Fruit fly (Drosophila melanogaster) whole organism, adult: ENCODE data around the gene mRpL14.

Experiments used
- CG11617 ChIP-seq: fragments of 200-800 bp; sonication (Bioruptor generic); optimal IDR thresholded peaks from 2 replicates; lab custom pipeline; 2017; ENCODE audit warnings: mild to moderate bottlenecking, missing biosample characterization, missing genetic modification reagents, missing genetic modification characterization
- CG12768 ChIP-seq: fragments of 200-800 bp; sonication (Bioruptor generic); optimal IDR thresholded peaks from 2 replicates; lab custom pipeline; 2017; ENCODE audit warnings: missing biosample characterization, missing genetic modification characterization, mild to moderate bottlenecking, moderate library complexity, missing genetic modification reagents
- CG14711 ChIP-seq: fragments of 200-800 bp; sonication (Bioruptor generic); optimal IDR thresholded peaks from 2 replicates; lab custom pipeline; 2018; ENCODE audit warnings: missing biosample characterization, mild to moderate bottlenecking, missing genetic modification characterization, moderate library complexity
- CG1620 ChIP-seq: fragments of 200-800 bp; sonication (Bioruptor generic); optimal IDR thresholded peaks from 2 replicates; lab custom pipeline; 2016; ENCODE audit warnings: missing biosample characterization, missing genetic modification characterization
- CG33017 ChIP-seq: fragments of 200-800 bp; sonication (Bioruptor generic); optimal IDR thresholded peaks from 2 replicates; lab custom pipeline; 2018; ENCODE audit warnings: missing biosample characterization, mild to moderate bottlenecking, missing genetic modification characterization, moderate library complexity
- CG5204 ChIP-seq: fragments of 200-800 bp; sonication (Bioruptor generic); optimal IDR thresholded peaks from 2 replicates; lab custom pipeline; 2016; ENCODE audit warnings: missing biosample characterization, missing genetic modification characterization
- CG7045 ChIP-seq: fragments of 200-800 bp; sonication (Bioruptor generic); optimal IDR thresholded peaks from 2 replicates; lab custom pipeline; 2017; ENCODE audit warnings: missing biosample characterization, mild to moderate bottlenecking, missing genetic modification characterization
- CG7101 ChIP-seq: fragments of 200-800 bp; sonication (Bioruptor generic); optimal IDR thresholded peaks from 2 replicates; lab custom pipeline; 2018; ENCODE audit warnings: missing biosample characterization, mild to moderate bottlenecking, missing genetic modification characterization, moderate library complexity
- Clk ChIP-seq: fragments of 200-800 bp; sonication (Bioruptor generic); optimal IDR thresholded peaks from 2 replicates; lab custom pipeline; 2017; ENCODE audit warnings: missing biosample characterization, missing genetic modification characterization
- Crg-1 ChIP-seq: fragments of 200-800 bp; sonication (Bioruptor generic); optimal IDR thresholded peaks from 2 replicates; lab custom pipeline; 2016; ENCODE audit warnings: missing biosample characterization, missing genetic modification characterization
- Hr96 ChIP-seq: fragments of 200-800 bp; sonication (Bioruptor generic); optimal IDR thresholded peaks from 2 replicates; lab custom pipeline; 2016; ENCODE audit warnings: missing biosample characterization, missing genetic modification characterization
- Mnt ChIP-seq: fragments of 200-800 bp; sonication (Bioruptor generic); optimal IDR thresholded peaks from 2 replicates; lab custom pipeline; 2016; ENCODE audit warnings: missing biosample characterization, mild to moderate bottlenecking, missing genetic modification characterization
- bab1 ChIP-seq: fragments of 200-800 bp; sonication (Bioruptor generic); optimal IDR thresholded peaks from 3 replicates; lab custom pipeline; 2019; ENCODE audit warnings: missing biosample characterization, mild to moderate bottlenecking, missing genetic modification characterization, moderate library complexity
- cic ChIP-seq: fragments of 200-800 bp; sonication (Bioruptor generic); optimal IDR thresholded peaks from 2 replicates; lab custom pipeline; 2017; ENCODE audit warnings: missing biosample characterization, mild to moderate bottlenecking, missing genetic modification characterization, moderate library complexity
- cnc ChIP-seq, 2 experiments: fragments of >200 bp; optimal IDR thresholded peaks; 2 replicates each; lab custom pipeline; 2017
- kay ChIP-seq: fragments of 200-800 bp; sonication (Bioruptor generic); peaks from one replicate; lab custom pipeline; 2016; ENCODE audit warnings: missing biosample characterization, missing genetic modification characterization, borderline replicate concordance
- ovo ChIP-seq: fragments of 200-800 bp; sonication (Bioruptor generic); optimal IDR thresholded peaks from 2 replicates; lab custom pipeline; 2016; ENCODE audit warnings: missing biosample characterization, missing genetic modification characterization
- pad ChIP-seq: fragments of 200-800 bp; sonication (Bioruptor generic); optimal IDR thresholded peaks from 3 replicates; lab custom pipeline; 2017; ENCODE audit warnings: missing biosample characterization, missing genetic modification characterization, mild to moderate bottlenecking, moderate library complexity, missing genetic modification reagents
- tj ChIP-seq: fragments of 200-800 bp; sonication (Bioruptor generic); optimal IDR thresholded peaks from 3 replicates; lab custom pipeline; 2017; ENCODE audit warnings: missing biosample characterization, mild to moderate bottlenecking, missing genetic modification characterization, moderate library complexity
- toe ChIP-seq: fragments of 200-800 bp; sonication (Bioruptor generic); optimal IDR thresholded peaks from 2 replicates; lab custom pipeline; 2016; ENCODE audit warnings: missing biosample characterization, missing genetic modification characterization

The mRpL14 gene

dm6 chrX:2301613-2302522 is 42.6 kb downstream of the mRpL14 start:
- TF ChIP-seq CG14711 = peak; percentile 41
- TF ChIP-seq pad (GFP tag; lab: Kevin White, UChicago) = peak; percentile 1
- TF ChIP-seq bab1 (GFP tag; lab: Kevin White, UChicago) = peak; percentile 53
- TF ChIP-seq CG7045 = peak; percentile 11
- TF ChIP-seq CG5204 (GFP tag; lab: Kevin White, UChicago) = no peak
- peak; percentile 58 for TF ChIP-seq CG7101
- TF ChIP-seq cic (GFP tag; lab: Kevin White, UChicago) = no peak
- TF ChIP-seq CG11617 = peak; percentile 19
- TF ChIP-seq tj (GFP tag; lab: Kevin White, UChicago) = no peak

DNA sequence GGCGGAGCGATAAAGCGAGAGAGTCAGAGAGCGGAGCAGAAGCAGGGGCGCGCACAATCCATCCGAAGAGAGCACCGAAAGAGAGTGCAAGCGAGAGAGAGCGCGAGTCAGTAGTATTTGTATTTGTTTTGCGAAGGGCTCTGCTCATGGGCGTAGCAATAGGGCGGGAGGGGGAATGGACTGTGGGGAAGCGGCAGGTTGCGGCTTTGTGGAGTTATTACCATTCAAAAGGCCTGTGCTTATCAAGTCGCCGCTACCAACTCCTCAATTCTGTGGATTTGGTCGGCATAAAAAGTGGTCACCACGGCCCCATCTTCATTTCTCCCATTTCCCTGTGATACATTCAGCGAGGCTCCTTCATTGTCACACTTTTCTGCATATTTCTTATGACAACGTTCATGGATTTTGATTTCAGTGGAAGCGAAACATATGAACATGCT is 43.4 kb downstream of the mRpL14 start:
- TF ChIP-seq CG5204 (GFP tag; lab: Kevin White, UChicago) (no peak), CG14711 (peak; percentile 60), bab1 (GFP tag; lab: Kevin White, UChicago) (peak; percentile 37), CG12768 (GFP tag; lab: Kevin White, UChicago) (no peak), pad (GFP tag; lab: Kevin White, UChicago) (peak; percentile 77), CG11617 (peak; percentile 29), toe (no peak), CG7101 (peak; percentile 66), CG33017 (no peak)

DNA sequence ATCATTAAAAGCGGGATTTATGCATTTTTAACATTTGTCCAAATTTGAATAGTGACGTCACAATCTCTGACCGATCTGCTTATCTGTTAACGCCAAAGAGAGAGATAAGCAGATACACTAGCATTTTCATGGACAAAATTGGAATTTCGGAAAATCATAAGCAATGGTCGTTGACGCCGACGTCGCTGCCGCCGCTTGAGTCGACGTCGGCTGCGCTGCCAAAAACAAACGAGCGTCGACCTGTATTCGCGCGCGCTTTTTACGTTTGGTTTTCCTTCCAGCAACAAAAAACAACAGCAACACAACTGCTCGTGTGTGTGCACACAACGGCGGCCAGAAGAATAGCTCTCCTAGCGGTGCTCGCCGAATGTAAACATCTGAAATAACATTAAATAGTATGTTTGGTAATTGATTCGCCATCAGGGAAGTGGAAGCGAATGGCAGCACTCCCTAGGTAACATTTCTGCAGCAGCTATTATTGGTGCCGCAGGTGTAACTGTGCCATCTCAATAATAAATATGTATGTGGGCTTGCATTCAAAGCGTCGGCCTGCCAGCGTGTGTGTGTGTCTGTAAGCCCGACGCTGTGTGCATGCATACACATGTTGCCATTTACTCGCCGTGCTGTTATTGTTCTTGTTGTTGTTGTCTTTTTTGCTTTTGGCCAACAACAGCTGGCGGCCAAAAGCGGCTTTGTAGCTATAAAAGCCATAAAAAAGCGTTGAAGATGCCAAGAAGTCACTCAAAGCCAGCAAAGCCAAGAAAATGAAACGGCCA is 44.0 kb downstream of the mRpL14 start:
- peak; percentile 85 for TF ChIP-seq CG7045
- TF ChIP-seq CG33017 = peak; percentile 94
- peak; percentile 77 for TF ChIP-seq CG12768 (GFP tag; lab: Kevin White, UChicago)
- TF ChIP-seq CG5204 (GFP tag; lab: Kevin White, UChicago) = peak; percentile 82
- peak; percentile 84 for TF ChIP-seq CG11617
- peak; percentile 84 for TF ChIP-seq Hr96 (GFP tag; lab: Kevin White, UChicago)
- peak; percentile 97 for TF ChIP-seq CG7101
- TF ChIP-seq Clk (GFP tag; lab: Kevin White, UChicago) = peak; percentile 76
- peak; percentile 67 for TF ChIP-seq cic (GFP tag; lab: Kevin White, UChicago)
- TF ChIP-seq Mnt (GFP tag; lab: Kevin White, UChicago) = peak; percentile 86
- TF ChIP-seq CG1620 = peak; percentile 74
- peak; percentile 92 for TF ChIP-seq CG14711
- no peak for TF ChIP-seq toe
- peak; percentile 83 for TF ChIP-seq tj (GFP tag; lab: Kevin White, UChicago)
- peak; percentile 63 for TF ChIP-seq ovo (GFP tag; lab: Kevin White, UChicago)
- TF ChIP-seq bab1 (GFP tag; lab: Kevin White, UChicago) = peak; percentile 97
- peak; percentile 77 for TF ChIP-seq pad (GFP tag; lab: Kevin White, UChicago)
- no peak for TF ChIP-seq cnc (optimal IDR thresholded peaks at IDR 0.05; lab: Kevin White, UChicago)
- peak; percentile 79 for TF ChIP-seq Crg-1 (GFP tag; lab: Kevin White, UChicago)
- no peak for TF ChIP-seq kay (GFP tag; lab: Kevin White, UChicago)

DNA sequence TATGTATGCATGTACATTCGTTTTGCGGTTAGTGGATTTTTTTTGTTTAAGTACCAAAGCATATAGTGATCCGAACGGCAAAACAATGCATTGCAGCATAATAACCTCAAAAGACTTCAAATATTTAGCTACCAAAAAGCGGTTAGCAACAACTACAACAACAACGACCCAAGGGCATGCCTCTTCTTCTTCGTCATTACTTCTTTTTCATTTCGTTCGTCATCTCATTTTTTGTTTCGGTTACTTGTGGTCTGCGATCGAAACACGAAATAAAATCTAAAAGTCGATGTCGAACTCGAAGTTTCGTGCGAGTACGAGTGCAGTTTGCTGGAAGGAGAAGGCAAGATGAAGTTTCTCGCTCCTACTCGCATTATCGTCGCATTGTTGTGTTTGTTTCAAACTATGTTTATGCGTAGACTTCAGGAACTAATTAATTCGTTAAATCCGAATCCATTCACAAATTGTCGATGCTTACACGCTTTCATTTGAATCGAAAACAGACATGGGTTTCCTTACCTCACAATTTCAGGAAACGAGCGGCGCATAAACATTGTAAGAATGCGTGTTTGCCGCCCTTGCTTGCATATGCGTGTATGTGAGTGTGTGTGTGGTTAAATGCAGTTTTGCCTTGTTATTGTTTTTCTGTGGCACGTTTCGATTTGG is 45.6 kb downstream of the mRpL14 start:
- no peak for TF ChIP-seq Clk (GFP tag; lab: Kevin White, UChicago)
- TF ChIP-seq CG14711 = peak; percentile 66
- peak; percentile 85 for TF ChIP-seq bab1 (GFP tag; lab: Kevin White, UChicago)
- no peak for TF ChIP-seq CG5204 (GFP tag; lab: Kevin White, UChicago)
- TF ChIP-seq CG7101 = peak; percentile 64
- peak; percentile 18 for TF ChIP-seq Mnt (GFP tag; lab: Kevin White, UChicago)
- TF ChIP-seq pad (GFP tag; lab: Kevin White, UChicago) = peak; percentile 31
- no peak for TF ChIP-seq kay (GFP tag; lab: Kevin White, UChicago)

DNA sequence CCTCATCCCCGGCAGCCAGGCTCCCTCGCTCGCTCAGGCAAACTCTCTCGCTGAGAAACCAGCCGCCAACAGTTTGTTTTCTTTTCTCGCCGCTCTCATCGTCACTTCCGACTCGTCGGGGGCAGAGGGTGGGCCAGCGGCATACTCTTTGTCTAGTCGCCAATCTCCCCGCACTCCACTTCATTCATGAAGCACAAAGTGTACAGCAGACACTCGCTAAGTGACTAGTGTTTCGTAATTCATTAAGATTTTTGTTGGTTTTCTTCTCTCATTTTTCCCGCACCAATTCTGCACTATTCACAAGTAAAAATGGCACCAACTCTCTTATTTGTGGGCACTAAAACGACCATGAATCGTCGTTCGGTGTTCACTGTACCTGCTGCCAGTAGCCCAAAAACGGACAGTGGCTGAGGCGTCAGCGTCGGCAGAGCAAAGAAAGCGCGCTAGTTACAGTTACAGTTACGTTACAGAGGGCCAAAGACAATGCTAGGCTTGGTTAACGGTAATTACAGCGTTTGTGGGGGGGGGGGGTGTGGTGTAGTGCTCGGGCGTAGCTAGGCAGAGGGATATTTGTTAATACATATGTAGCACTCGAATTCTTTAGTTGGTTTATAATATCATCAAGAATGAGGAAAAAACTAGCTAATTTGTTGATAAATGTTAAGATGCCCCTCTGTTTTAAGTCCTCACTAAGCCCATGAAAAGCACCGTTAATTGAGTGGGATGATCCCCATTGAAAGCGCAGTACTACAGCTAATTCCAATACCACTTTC is 46.8 kb downstream of the mRpL14 start:
- TF ChIP-seq cnc (optimal IDR thresholded peaks at IDR 0.05; lab: Kevin White, UChicago) (no peak), CG33017 (peak; percentile 60), bab1 (GFP tag; lab: Kevin White, UChicago) (peak; percentile 97), Clk (GFP tag; lab: Kevin White, UChicago) (peak; percentile 27), CG5204 (GFP tag; lab: Kevin White, UChicago) (peak; percentile 31), tj (GFP tag; lab: Kevin White, UChicago) (peak; percentile 43), CG7101 (peak; percentile 89), CG7045 (peak; percentile 29), CG12768 (GFP tag; lab: Kevin White, UChicago) (peak; percentile 53), pad (GFP tag; lab: Kevin White, UChicago) (peak; percentile 98), kay (GFP tag; lab: Kevin White, UChicago) (no peak), ovo (GFP tag; lab: Kevin White, UChicago) (peak; percentile 97), Crg-1 (GFP tag; lab: Kevin White, UChicago) (peak; percentile 90), CG11617 (peak; percentile 71), CG1620 (peak; percentile 68), CG14711 (peak; percentile 83), Mnt (GFP tag; lab: Kevin White, UChicago) (peak; percentile 79), toe (no peak), Hr96 (GFP tag; lab: Kevin White, UChicago) (peak; percentile 80), cic (GFP tag; lab: Kevin White, UChicago) (peak; percentile 66)
